Worm (Caenorhabditis elegans) whole organism, young adult: Measurements from ENCODE around the gene C14C10.2.
A peak's percentile ranks its signal among the peaks of the same experiment; 100 is the strongest.

Source experiments
- B0261.1 ChIP-seq: sonication (generic microtip); optimal IDR thresholded peaks from 2 replicates; lab custom pipeline; 2016; ENCODE audit warnings: mild to moderate bottlenecking, missing genetic modification characterization, moderate library complexity, missing compliant biosample characterization
- F22D6.2 ChIP-seq: sonication (generic microtip); optimal IDR thresholded peaks from 2 replicates; lab custom pipeline; 2016; ENCODE audit warnings: mild to moderate bottlenecking, missing genetic modification characterization, missing compliant biosample characterization
- F23B12.7 ChIP-seq: sonication (generic microtip); optimal IDR thresholded peaks from 2 replicates; lab custom pipeline; 2017; ENCODE audit warnings: missing genetic modification characterization, mild to moderate bottlenecking, missing compliant biosample characterization, antibody characterized with exemption, moderate library complexity; ENCODE audit not compliant: insufficient read depth
- F37B4.10 ChIP-seq: fragments of 200-800 bp; sonication (Bioruptor generic); IDR thresholded peaks from 2 replicates; pipeline ENCODE4 v1.3.6; 2022; ENCODE audit warnings: missing genetic modification characterization, missing compliant biosample characterization
- F55B11.4 ChIP-seq: sonication (generic microtip); optimal IDR thresholded peaks from 2 replicates; lab custom pipeline; 2016; ENCODE audit warnings: missing compliant biosample characterization, missing genetic modification characterization, borderline replicate concordance; ENCODE audit not compliant: insufficient read depth
- K11D2.4 ChIP-seq: fragments of 200-800 bp; sonication (Bioruptor generic); IDR thresholded peaks from 2 replicates; pipeline ENCODE4 v1.3.6; 2022; ENCODE audit warnings: missing genetic modification reagents, missing genetic modification characterization, missing compliant biosample characterization
- T07F8.4 ChIP-seq: sonication (generic microtip); optimal IDR thresholded peaks from 2 replicates; lab custom pipeline; 2016; ENCODE audit warnings: mild to moderate bottlenecking, missing genetic modification characterization, moderate library complexity, missing compliant biosample characterization
- ZK185.1 ChIP-seq: sonication (generic microtip); optimal IDR thresholded peaks from 2 replicates; lab custom pipeline; 2016; ENCODE audit warnings: mild to moderate bottlenecking, missing genetic modification characterization, missing compliant biosample characterization; ENCODE audit not compliant: poor library complexity, severe bottlenecking
- ama-1 ChIP-seq, 3 experiments: fragments of 150-350 bp in 1 of 3; sonication (generic microtip) in 2 of 3; optimal IDR thresholded peaks; 2 replicates each; lab custom pipeline; 2014 to 2018; ENCODE audit warnings: missing biosample characterization in 2 of 3, missing genetic modification characterization in 2 of 3, missing genetic modification reagents in 2 of 3
- aptf-3 ChIP-seq: fragments of 200-800 bp; sonication (Bioruptor generic); IDR thresholded peaks from 2 replicates; pipeline ENCODE4 v1.3.6; 2022; ENCODE audit warnings: missing genetic modification characterization, missing compliant biosample characterization
- athp-1 ChIP-seq: sonication (generic microtip); optimal IDR thresholded peaks from 2 replicates; lab custom pipeline; 2017; ENCODE audit warnings: mild to moderate bottlenecking, missing genetic modification characterization, missing compliant biosample characterization
- bed-1 ChIP-seq: fragments of 200-800 bp; sonication (Bioruptor generic); IDR thresholded peaks from 2 replicates; pipeline ENCODE4 v1.3.6; 2022; ENCODE audit warnings: missing genetic modification reagents, missing genetic modification characterization, missing compliant biosample characterization
- cebp-2 ChIP-seq: fragments of 200-800 bp; sonication (Bioruptor generic); IDR thresholded peaks from 2 replicates; pipeline ENCODE4 v1.3.6; 2022; ENCODE audit warnings: missing genetic modification characterization, missing compliant biosample characterization
- ceh-27 ChIP-seq: fragments of 200-800 bp; sonication (Bioruptor generic); optimal IDR thresholded peaks from 2 replicates; lab custom pipeline; 2018; ENCODE audit warnings: mild to moderate bottlenecking, missing genetic modification characterization, moderate library complexity, missing compliant biosample characterization
- ceh-58 ChIP-seq: fragments of 200-800 bp; sonication (Bioruptor generic); IDR thresholded peaks from 2 replicates; pipeline ENCODE4 v1.3.6; 2022; ENCODE audit warnings: missing genetic modification characterization, missing compliant biosample characterization
- chd-7 ChIP-seq: sonication (generic microtip); optimal IDR thresholded peaks from 2 replicates; lab custom pipeline; 2016; ENCODE audit warnings: mild to moderate bottlenecking, missing genetic modification characterization, moderate library complexity, missing compliant biosample characterization
- ets-4 ChIP-seq: fragments of 200-800 bp; sonication (Bioruptor generic); optimal IDR thresholded peaks from 2 replicates; lab custom pipeline; 2018; ENCODE audit warnings: mild to moderate bottlenecking, missing genetic modification characterization, missing compliant biosample characterization
- hlh-26 ChIP-seq: fragments of 200-800 bp; sonication (Bioruptor generic); conservative IDR thresholded peaks from 2 replicates; pipeline ENCODE4 v1.3.6; 2022; ENCODE audit warnings: missing genetic modification reagents, missing genetic modification characterization, missing compliant biosample characterization
- hrde-1 ChIP-seq: sonication (generic microtip); optimal IDR thresholded peaks from 2 replicates; lab custom pipeline; 2016; ENCODE audit warnings: missing genetic modification characterization, mild to moderate bottlenecking, missing compliant biosample characterization, moderate library complexity, missing genotype, missing genetic modification reagents, borderline replicate concordance
- hsf-1 ChIP-seq: fragments of 200-800 bp; sonication (Bioruptor generic); IDR thresholded peaks from 2 replicates; pipeline ENCODE4 v1.3.6; 2022; ENCODE audit warnings: missing genetic modification reagents, missing genetic modification characterization, missing compliant biosample characterization
- let-526 ChIP-seq: fragments of 200-800 bp; sonication (Bioruptor generic); IDR thresholded peaks from 2 replicates; pipeline ENCODE4 v1.3.6; 2022; ENCODE audit warnings: missing genetic modification reagents, missing genetic modification characterization, missing compliant biosample characterization
- lin-35 ChIP-seq, 3 experiments: fragments of 150-350 bp in 2 of 3; sonication (generic microtip) in 1 of 3; optimal IDR thresholded peaks; 2 replicates each; lab custom pipeline; 2014 to 2018; ENCODE audit warnings: missing biosample characterization in 3 of 3, missing genetic modification characterization in 3 of 3, missing genetic modification reagents in 3 of 3
- lin-40 ChIP-seq: sonication (generic microtip); optimal IDR thresholded peaks from 2 replicates; lab custom pipeline; 2016; ENCODE audit warnings: missing genetic modification characterization, mild to moderate bottlenecking, missing compliant biosample characterization, missing genotype, missing genetic modification reagents
- lin-54 ChIP-seq: fragments of 200-800 bp; sonication (Bioruptor generic); optimal IDR thresholded peaks from 2 replicates; lab custom pipeline; 2018; ENCODE audit warnings: mild to moderate bottlenecking, missing genetic modification characterization, missing compliant biosample characterization
- madf-6 ChIP-seq: fragments of 200-800 bp; sonication (Bioruptor generic); IDR thresholded peaks from 2 replicates; pipeline ENCODE4 v1.3.6; 2022; ENCODE audit warnings: missing genetic modification reagents, missing genetic modification characterization, missing compliant biosample characterization
- nhr-27 ChIP-seq: fragments of 200-800 bp; sonication (Bioruptor generic); optimal IDR thresholded peaks from 2 replicates; lab custom pipeline; 2018; ENCODE audit warnings: mild to moderate bottlenecking, missing genetic modification characterization, moderate library complexity, missing compliant biosample characterization
- nhr-90 ChIP-seq: sonication (generic microtip); optimal IDR thresholded peaks from 2 replicates; lab custom pipeline; 2016; ENCODE audit warnings: missing genotype, mild to moderate bottlenecking, missing genetic modification characterization, missing compliant biosample characterization
- pbrm-1 ChIP-seq: fragments of 200-800 bp; sonication (Bioruptor generic); IDR thresholded peaks from 2 replicates; pipeline ENCODE4 v1.3.6; 2022; ENCODE audit warnings: missing genetic modification reagents, missing genetic modification characterization, missing compliant biosample characterization
- sdz-38 ChIP-seq: sonication (generic microtip); optimal IDR thresholded peaks from 2 replicates; lab custom pipeline; 2016; ENCODE audit warnings: missing genotype, missing genetic modification characterization, missing compliant biosample characterization
- sea-2 ChIP-seq: fragments of 200-800 bp; sonication (Bioruptor generic); IDR thresholded peaks from 2 replicates; pipeline ENCODE4 v1.3.6; 2022; ENCODE audit warnings: missing genetic modification characterization, missing compliant biosample characterization
- snpc-1.1 ChIP-seq: sonication (generic microtip); optimal IDR thresholded peaks from 2 replicates; lab custom pipeline; 2017; ENCODE audit warnings: missing genetic modification characterization, mild to moderate bottlenecking, missing compliant biosample characterization, antibody characterized with exemption, moderate library complexity, missing genotype, missing genetic modification reagents; ENCODE audit not compliant: insufficient read depth
- snpc-1.3 ChIP-seq: sonication (generic microtip); optimal IDR thresholded peaks from 2 replicates; lab custom pipeline; 2017; ENCODE audit warnings: missing genetic modification characterization, mild to moderate bottlenecking, missing compliant biosample characterization, antibody characterized with exemption, moderate library complexity, missing genotype, missing genetic modification reagents; ENCODE audit not compliant: insufficient read depth
- somi-1 ChIP-seq: fragments of 200-800 bp; sonication (Bioruptor generic); optimal IDR thresholded peaks from 2 replicates; lab custom pipeline; 2018; ENCODE audit warnings: mild to moderate bottlenecking, missing genetic modification characterization, missing compliant biosample characterization
- tbp1 ChIP-seq: fragments of 200-800 bp; sonication (Bioruptor generic); optimal IDR thresholded peaks from 2 replicates; lab custom pipeline; 2018; ENCODE audit warnings: mild to moderate bottlenecking, missing genetic modification characterization, missing compliant biosample characterization
- unc-62 ChIP-seq: fragments of 150-350 bp; optimal IDR thresholded peaks from 2 replicates; lab custom pipeline; 2014; ENCODE audit warnings: missing biosample characterization, missing genetic modification reagents, missing genetic modification characterization
- ztf-26 ChIP-seq: sonication (generic microtip); optimal IDR thresholded peaks from 2 replicates; lab custom pipeline; 2017; ENCODE audit warnings: missing genetic modification characterization, missing compliant biosample characterization
- ztf-3 ChIP-seq: fragments of 200-800 bp; sonication (Bioruptor generic); optimal IDR thresholded peaks from 2 replicates; lab custom pipeline; 2018; ENCODE audit warnings: mild to moderate bottlenecking, missing genetic modification characterization, missing compliant biosample characterization

Gene C14C10.2

ce11 chrV:12624371-12624770, 32.1 kb upstream of the C14C10.2 start, which contains the start of gene F56H9.9:
TSS of gene F56H9.9 (minus strand) at chrV:12624471.
- TF ChIP-seq lin-54 (GFP tag; lab: Kevin White, UChicago) (no peak), ceh-27 (peak; percentile 8)

- TF ChIP-seq sea-2 (GFP tag; lab: Robert Waterston, UW) (no peak), snpc-1.1 (tag; lab: Kevin White, UChicago) (no peak), hlh-26 (GFP tag; lab: Robert Waterston, UW) (no peak), sdz-38 (no peak), unc-62 (GFP tag; lab: Kevin White, UChicago) (no peak), hsf-1 (GFP tag; lab: Robert Waterston, UW) (no peak), somi-1 (no peak), nhr-27 (tag; lab: Kevin White, UChicago) (no peak), hrde-1 (no peak), tbp1 (GFP tag; lab: Kevin White, UChicago) (no peak), ets-4 (GFP tag; lab: Kevin White, UChicago) (no peak), lin-40 (tag; lab: Kevin White, UChicago) (no peak), madf-6 (GFP tag; lab: Robert Waterston, UW) (no peak), F23B12.7 (no peak), F37B4.10 (GFP tag; lab: Robert Waterston, UW) (no peak), lin-35 (GFP tag; optimal IDR thresholded peaks at IDR 0.05; lab: Kevin White, UChicago) (no peak), ztf-3 (GFP tag; lab: Kevin White, UChicago) (no peak), ztf-26 (tag; lab: Kevin White, UChicago) (no peak), ZK185.1 (tag; lab: Kevin White, UChicago) (no peak), chd-7 (tag; lab: Kevin White, UChicago) (no peak)
Observed at ce11 chrV:12612118-12612517, 19.8 kb upstream of the C14C10.2 start, which contains the start of gene cyc-2.2. TSS of gene cyc-2.2 (minus strand) at chrV:12612218.

- TF ChIP-seq nhr-90 (tag; lab: Kevin White, UChicago) (no peak), aptf-3 (GFP tag; lab: Robert Waterston, UW) (no peak), F22D6.2 (no peak), cebp-2 (no peak), T07F8.4 (tag; lab: Kevin White, UChicago) (no peak), pbrm-1 (GFP tag; lab: Robert Waterston, UW) (no peak), ama-1 (optimal IDR thresholded peaks at IDR 0.05; lab: Kevin White, UChicago) (no peak), ama-1 (GFP tag; optimal IDR thresholded peaks at IDR 0.05; lab: Kevin White, UChicago) (no peak), snpc-1.3 (tag; lab: Kevin White, UChicago) (no peak), bed-1 (GFP tag; lab: Robert Waterston, UW) (no peak), athp-1 (no peak), B0261.1 (tag; lab: Kevin White, UChicago) (no peak), let-526 (GFP tag; lab: Robert Waterston, UW) (no peak), K11D2.4 (GFP tag; lab: Robert Waterston, UW) (no peak), ceh-58 (no peak), F37B4.10 (GFP tag; lab: Robert Waterston, UW) (no peak), sea-2 (GFP tag; lab: Robert Waterston, UW) (no peak), F55B11.4 (tag; lab: Kevin White, UChicago) (no peak)
Observed at ce11 chrV:12611029-12611428, 18.8 kb upstream of the C14C10.2 start, which contains the start of gene cubn-1. TSS of gene cubn-1 (plus strand) at chrV:12611329.
